Worm (Caenorhabditis elegans): ENCODE data around the gene rcq-5.

- TF ChIP-seq mxl-3 (GFP tag; optimal IDR thresholded peaks at IDR 0.05) (no peak), fos-1 (tag; optimal IDR thresholded peaks at IDR 0.05) (no peak), lin-38 (GFP tag; IDR thresholded peaks at IDR 0.05) (no peak), unc-39 (tag; optimal IDR thresholded peaks at IDR 0.05) (no peak), arid-1 (GFP tag; conservative IDR thresholded peaks at IDR 0.05) (no peak), ceh-62 (tag; optimal IDR thresholded peaks at IDR 0.05) (no peak), lin-39 (tag; optimal IDR thresholded peaks at IDR 0.05) (no peak), egl-43 (GFP tag; IDR thresholded peaks at IDR 0.05) (no peak), nhr-102 (tag; optimal IDR thresholded peaks at IDR 0.05) (no peak), F26F4.8 (GFP tag; conservative IDR thresholded peaks at IDR 0.05) (no peak), nhr-10 (tag; optimal IDR thresholded peaks at IDR 0.05) (no peak)
Measured at ce11 chrIII:4068120-4068519, 10.3 kb upstream of the rcq-5 start.

Measured in whole organism, L4 larva.